Fruit fly (Drosophila melanogaster): ENCODE data around the gene Cyp4ac3.

Gene Cyp4ac3

DNA sequence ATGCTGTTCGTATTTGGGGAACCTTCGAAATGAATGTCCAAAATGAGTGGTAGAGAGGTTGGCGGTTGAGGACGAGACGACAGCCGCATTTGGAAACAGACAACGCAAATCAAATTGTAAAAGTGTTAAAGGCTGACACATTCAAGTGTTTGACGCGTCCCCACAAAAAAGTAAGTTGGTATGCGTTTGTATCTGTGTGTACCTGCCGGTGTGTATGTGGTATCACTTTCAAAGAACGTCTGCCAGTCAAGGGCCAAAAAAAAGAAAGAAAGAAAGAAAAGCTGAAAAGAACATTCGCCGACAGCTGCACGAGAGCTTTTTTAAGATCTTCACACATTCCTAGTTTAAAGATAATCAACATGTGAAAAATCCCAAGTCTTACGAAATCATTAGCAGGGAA lies 20.5 kb upstream of the Cyp4ac3 start:
- TF ChIP-seq sv (GFP tag; optimal IDR thresholded peaks at IDR 0.05) (no peak), Jra (GFP tag; optimal IDR thresholded peaks at IDR 0.05) (no peak), Mio (GFP tag; optimal IDR thresholded peaks at IDR 0.05) (no peak)

DNA sequence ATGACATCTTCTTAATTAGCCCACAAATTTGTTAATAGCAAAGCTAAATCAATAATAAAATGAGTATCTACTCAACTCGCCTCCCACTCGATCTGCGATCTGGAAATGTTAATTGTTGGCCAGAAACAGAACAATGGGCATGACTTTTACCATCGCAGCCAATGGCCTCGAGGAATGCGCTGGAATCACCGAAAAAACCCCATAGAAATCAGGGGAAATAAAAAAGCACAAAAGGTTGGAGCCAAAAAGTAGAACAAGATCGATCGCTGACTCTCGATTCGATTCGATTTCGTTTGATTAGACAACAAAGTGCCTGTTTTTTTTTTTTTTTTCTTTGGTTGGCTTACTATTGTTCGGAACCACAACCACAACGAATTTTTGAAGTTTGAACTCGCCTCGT lies 19.7 kb upstream of the Cyp4ac3 start:
- TF ChIP-seq CG32264 (GFP tag; optimal IDR thresholded peaks at IDR 0.05), result no peak
- TF ChIP-seq CrebA (GFP tag; optimal IDR thresholded peaks at IDR 0.05; ENCODE audit: borderline replicate concordance), result no peak
- TF ChIP-seq lola (GFP tag; optimal IDR thresholded peaks at IDR 0.05), result no peak
- TF ChIP-seq Abd-B (GFP tag; optimal IDR thresholded peaks at IDR 0.05), result no peak
- TF ChIP-seq rgr (GFP tag; optimal IDR thresholded peaks at IDR 0.05), result no peak
- no peak for TF ChIP-seq Rel (GFP tag; optimal IDR thresholded peaks at IDR 0.05)
- TF ChIP-seq Rel (tag; optimal IDR thresholded peaks at IDR 0.05), result peak; percentile 80

DNA sequence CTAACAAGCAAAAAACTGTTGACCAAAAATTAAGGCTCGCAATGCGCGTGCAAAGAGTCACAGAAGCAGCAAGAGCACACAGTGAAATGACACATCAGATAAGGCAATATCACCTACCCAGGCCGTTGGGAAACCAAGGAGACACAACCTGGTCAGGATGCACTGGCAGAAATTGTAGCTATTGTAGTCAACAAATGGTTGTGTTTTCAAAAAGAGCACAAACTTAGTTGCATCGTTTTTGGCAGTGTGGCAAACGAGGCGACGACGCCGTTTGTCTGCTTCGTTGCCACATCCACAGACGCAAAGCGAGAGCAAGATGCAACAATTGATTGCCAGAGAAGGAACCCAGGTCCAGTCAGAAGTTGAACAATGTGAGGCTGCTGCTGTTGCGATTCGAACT lies 18.5 kb upstream of the Cyp4ac3 start:
- no peak for TF ChIP-seq pan (optimal IDR thresholded peaks at IDR 0.05)
- peak; percentile 87 for TF ChIP-seq woc (GFP tag; optimal IDR thresholded peaks at IDR 0.05)
- TF ChIP-seq CG32264 (GFP tag; optimal IDR thresholded peaks at IDR 0.05), result peak; percentile 32
- TF ChIP-seq sv (GFP tag; optimal IDR thresholded peaks at IDR 0.05), result no peak
- TF ChIP-seq Dif (GFP tag; optimal IDR thresholded peaks at IDR 0.05; ENCODE audit: partially characterized antibody), result no peak
- TF ChIP-seq HLH106 (tag; optimal IDR thresholded peaks at IDR 0.05), result peak; percentile 71
- TF ChIP-seq Mio (GFP tag; optimal IDR thresholded peaks at IDR 0.05), result no peak
- peak in 1 of 2 experiments; percentile 80 for TF ChIP-seq foxo (GFP tag; optimal IDR thresholded peaks at IDR 0.05)
- no peak for TF ChIP-seq jim (GFP tag; optimal IDR thresholded peaks at IDR 0.05)
- peak; percentile 84 for TF ChIP-seq h (GFP tag; optimal IDR thresholded peaks at IDR 0.05)
- TF ChIP-seq lola (GFP tag; optimal IDR thresholded peaks at IDR 0.05), result no peak
- TF ChIP-seq CrebA (GFP tag; optimal IDR thresholded peaks at IDR 0.05; ENCODE audit: borderline replicate concordance), result peak; percentile 77
- TF ChIP-seq Vsx2 (GFP tag; optimal IDR thresholded peaks at IDR 0.05; ENCODE audit: partially characterized antibody), result no peak
- no peak for TF ChIP-seq usp (GFP tag; optimal IDR thresholded peaks at IDR 0.05)
- TF ChIP-seq psq (GFP tag; optimal IDR thresholded peaks at IDR 0.05), result peak; percentile 75
- peak; percentile 41 for TF ChIP-seq Hr83 (GFP tag; optimal IDR thresholded peaks at IDR 0.05; ENCODE audit: poor library complexity, severe bottlenecking)
- TF ChIP-seq dl (GFP tag; optimal IDR thresholded peaks at IDR 0.05; ENCODE audit: insufficient read depth in 1 of 2, partially characterized antibody in 2 of 2), result no peak
- TF ChIP-seq fru (GFP tag; optimal IDR thresholded peaks at IDR 0.05), result peak; percentile 81
- TF ChIP-seq CG9705 (GFP tag; optimal IDR thresholded peaks at IDR 0.05), result peak; percentile 61
- TF ChIP-seq Jra (GFP tag; optimal IDR thresholded peaks at IDR 0.05), result peak; percentile 26
- no peak for TF ChIP-seq N (GFP tag; optimal IDR thresholded peaks at IDR 0.05)
- no peak for TF ChIP-seq dsf (GFP tag; optimal IDR thresholded peaks at IDR 0.05; ENCODE audit: borderline replicate concordance)
- no peak for TF ChIP-seq sage (GFP tag; optimal IDR thresholded peaks at IDR 0.05)
- no peak for TF ChIP-seq Hr78 (GFP tag; optimal IDR thresholded peaks at IDR 0.05)
- peak; percentile 75 for TF ChIP-seq Hnf4 (GFP tag; optimal IDR thresholded peaks at IDR 0.05)
- TF ChIP-seq dmrt93B (GFP tag; optimal IDR thresholded peaks at IDR 0.05), result peak; percentile 18
- peak; percentile 62 for TF ChIP-seq brk (GFP tag; optimal IDR thresholded peaks at IDR 0.05)
- no peak for TF ChIP-seq Myc (optimal IDR thresholded peaks at IDR 0.05)
- no peak for TF ChIP-seq Dfd (GFP tag; optimal IDR thresholded peaks at IDR 0.05)
- TF ChIP-seq br (GFP tag; optimal IDR thresholded peaks at IDR 0.05), result peak; percentile 84
- peak; percentile 67 for TF ChIP-seq rgr (GFP tag; optimal IDR thresholded peaks at IDR 0.05)
- TF ChIP-seq GATAd (GFP tag; optimal IDR thresholded peaks at IDR 0.05), result no peak
- peak; percentile 51 for TF ChIP-seq tai (GFP tag; optimal IDR thresholded peaks at IDR 0.05)
- TF ChIP-seq OdsH (GFP tag; optimal IDR thresholded peaks at IDR 0.05), result peak; percentile 63
- TF ChIP-seq ey (GFP tag; optimal IDR thresholded peaks at IDR 0.05), result peak; percentile 73
- TF ChIP-seq Abd-B (GFP tag; optimal IDR thresholded peaks at IDR 0.05), result no peak
- no peak for TF ChIP-seq Rel (GFP tag; optimal IDR thresholded peaks at IDR 0.05)
- peak; percentile 36 for TF ChIP-seq Rel (tag; optimal IDR thresholded peaks at IDR 0.05)
- peak; percentile 71 for TF ChIP-seq Sp1 (GFP tag; optimal IDR thresholded peaks at IDR 0.05)

All from whole organism, wandering third instar larva.